Worm (Caenorhabditis elegans) whole organism, L2 larva: Measurements from ENCODE around the gene nhr-281.

Source experiments
- ZK546.5 ChIP-seq: sonication (generic microtip); optimal IDR thresholded peaks from 2 replicates; lab custom pipeline; 2017; ENCODE audit warnings: missing biosample characterization, missing genetic modification characterization
- elt-3 ChIP-seq: sonication (generic microtip); optimal IDR thresholded peaks from 2 replicates; lab custom pipeline; 2017; ENCODE audit warnings: missing biosample characterization, missing genetic modification characterization
- peb-1 ChIP-seq: fragments of 150-350 bp; optimal IDR thresholded peaks from 2 replicates; lab custom pipeline; 2014; ENCODE audit warnings: missing biosample characterization, missing genetic modification characterization
- snpc-4 ChIP-seq: fragments of 150-350 bp; optimal IDR thresholded peaks from 2 replicates; lab custom pipeline; 2014; ENCODE audit warnings: missing biosample characterization, missing genetic modification characterization
- ztf-4 ChIP-seq: fragments of 150-350 bp; optimal IDR thresholded peaks from 2 replicates; lab custom pipeline; 2014; ENCODE audit warnings: missing biosample characterization, missing genetic modification characterization

ce11 chrX:14147400-14147799 is 34.2 kb upstream of the nhr-281 start, which contains the start of gene akt-2:
- no peak for TF ChIP-seq ztf-4
- TF ChIP-seq snpc-4 (tag; lab: Kevin White, UChicago), result no peak
- no peak for TF ChIP-seq peb-1
- no peak for TF ChIP-seq ZK546.5 (tag; lab: Kevin White, UChicago)
- TF ChIP-seq elt-3 (tag; lab: Kevin White, UChicago), result no peak
